Fruit fly (Drosophila melanogaster) whole organism, wandering third instar larva: Measurements from ENCODE around the gene CG15386.
A peak's percentile ranks its signal among the peaks of the same experiment; 100 is the strongest.

ENCODE experiments used
- Abd-B ChIP-seq: fragments of >200 bp; optimal IDR thresholded peaks from 2 replicates; lab custom pipeline; 2017; ENCODE audit warnings: missing biosample characterization, missing genetic modification characterization
- CG32264 ChIP-seq: fragments of 200-800 bp; sonication (Bioruptor generic); optimal IDR thresholded peaks from 2 replicates; lab custom pipeline; 2016; ENCODE audit warnings: missing biosample characterization, missing genetic modification characterization
- CG9705 ChIP-seq: fragments of 200-800 bp; sonication (Bioruptor generic); optimal IDR thresholded peaks from 2 replicates; lab custom pipeline; 2018; ENCODE audit warnings: missing biosample characterization, mild to moderate bottlenecking, missing genetic modification characterization
- CrebA ChIP-seq: fragments of 200-800 bp; sonication (Bioruptor generic); optimal IDR thresholded peaks from 2 replicates; lab custom pipeline; 2016; ENCODE audit warnings: missing biosample characterization, mild to moderate bottlenecking, missing genetic modification characterization, borderline replicate concordance
- Dfd ChIP-seq: fragments of >200 bp; optimal IDR thresholded peaks from 2 replicates; lab custom pipeline; 2017; ENCODE audit warnings: missing biosample characterization, missing genetic modification characterization
- Dif ChIP-seq: fragments of 200-275, 200-300 bp; sonication (Bioruptor generic); optimal IDR thresholded peaks from 2 replicates; lab custom pipeline; 2018; ENCODE audit warnings: missing biosample characterization, missing genetic modification characterization; ENCODE audit not compliant: partially characterized antibody
- GATAd ChIP-seq: sonication (Bioruptor generic); optimal IDR thresholded peaks from 2 replicates; lab custom pipeline; 2016; ENCODE audit warnings: missing biosample characterization, missing genetic modification characterization
- HLH106 ChIP-seq: fragments of 200-800 bp; optimal IDR thresholded peaks from 3 replicates; lab custom pipeline; 2019; ENCODE audit warnings: missing biosample characterization, mild to moderate bottlenecking, missing genetic modification characterization, moderate library complexity
- Hnf4 ChIP-seq: fragments of 200-800 bp; sonication (Bioruptor generic); optimal IDR thresholded peaks from 2 replicates; lab custom pipeline; 2016; ENCODE audit warnings: missing biosample characterization, mild to moderate bottlenecking, missing genetic modification characterization
- Hr78 ChIP-seq: fragments of >200 bp; optimal IDR thresholded peaks from 2 replicates; lab custom pipeline; 2017; ENCODE audit warnings: missing biosample characterization, missing genetic modification characterization
- Hr83 ChIP-seq: fragments of 200-300 bp; sonication (Bioruptor generic); optimal IDR thresholded peaks from 2 replicates; lab custom pipeline; 2016; ENCODE audit warnings: missing biosample characterization, mild to moderate bottlenecking, missing genetic modification characterization, moderate library complexity; ENCODE audit not compliant: poor library complexity, severe bottlenecking
- Jra ChIP-seq: sonication (Bioruptor generic); optimal IDR thresholded peaks from 2 replicates; lab custom pipeline; 2016; ENCODE audit warnings: missing biosample characterization, missing genetic modification characterization
- Mio ChIP-seq: sonication (Bioruptor generic); optimal IDR thresholded peaks from 2 replicates; lab custom pipeline; 2016; ENCODE audit warnings: missing biosample characterization, missing genetic modification characterization
- Myc ChIP-seq: fragments of >200 bp; optimal IDR thresholded peaks from 2 replicates; lab custom pipeline; 2017
- N ChIP-seq: fragments of >200 bp; optimal IDR thresholded peaks from 2 replicates; lab custom pipeline; 2018; ENCODE audit warnings: missing biosample characterization, missing external identifiers, missing genetic modification characterization
- OdsH ChIP-seq: fragments of 200-800 bp; sonication (Bioruptor generic); optimal IDR thresholded peaks from 2 replicates; lab custom pipeline; 2016; ENCODE audit warnings: missing biosample characterization, mild to moderate bottlenecking, missing genetic modification characterization
- Rel ChIP-seq, 2 experiments: fragments of 200-800 bp; sonication (Bioruptor generic) in 1 of 2; optimal IDR thresholded peaks; 2 replicates in 1 of 2; 3 replicates in 1 of 2; lab custom pipeline; 2016 to 2019; ENCODE audit warnings: mild to moderate bottlenecking in 2 of 2, missing biosample characterization in 2 of 2, missing genetic modification characterization in 2 of 2, moderate library complexity in 1 of 2
- Sp1 ChIP-seq: fragments of 200-800 bp; sonication (Bioruptor generic); optimal IDR thresholded peaks from 3 replicates; lab custom pipeline; 2019; ENCODE audit warnings: missing biosample characterization, mild to moderate bottlenecking, missing genetic modification characterization, moderate library complexity
- Vsx2 ChIP-seq: fragments of 200-300, 225-300 bp; sonication (Bioruptor generic); optimal IDR thresholded peaks from 2 replicates; lab custom pipeline; 2018; ENCODE audit warnings: missing biosample characterization, missing genetic modification characterization; ENCODE audit not compliant: partially characterized antibody
- br ChIP-seq: fragments of 200-800 bp; sonication (Bioruptor generic); optimal IDR thresholded peaks from 2 replicates; lab custom pipeline; 2016; ENCODE audit warnings: missing biosample characterization, missing genetic modification characterization
- brk ChIP-seq: fragments of 200-800 bp; sonication (Bioruptor generic); optimal IDR thresholded peaks from 2 replicates; lab custom pipeline; 2016; ENCODE audit warnings: missing biosample characterization, mild to moderate bottlenecking, missing genetic modification characterization
- dl ChIP-seq, 2 experiments: fragments of 175-275, 200-275 bp in 1 of 2; fragments of 200-275 bp in 1 of 2; sonication (Bioruptor generic); optimal IDR thresholded peaks; lab custom pipeline; 2018; ENCODE audit warnings: mild to moderate bottlenecking in 2 of 2, missing biosample characterization in 2 of 2, missing genetic modification characterization in 2 of 2, moderate library complexity in 2 of 2; ENCODE audit not compliant: partially characterized antibody in 2 of 2, insufficient read depth in 1 of 2
- dmrt93B ChIP-seq: fragments of 200-800 bp; sonication (Bioruptor generic); optimal IDR thresholded peaks from 2 replicates; lab custom pipeline; 2018; ENCODE audit warnings: missing biosample characterization, mild to moderate bottlenecking, missing genetic modification characterization
- dsf ChIP-seq: sonication (Bioruptor generic); optimal IDR thresholded peaks from 2 replicates; lab custom pipeline; 2016; ENCODE audit warnings: missing biosample characterization, missing genetic modification characterization, borderline replicate concordance
- ey ChIP-seq: fragments of 200-800 bp; sonication (Bioruptor generic); optimal IDR thresholded peaks from 2 replicates; lab custom pipeline; 2016; ENCODE audit warnings: missing biosample characterization, missing genetic modification characterization
- foxo ChIP-seq, 2 experiments: fragments of 200-800 bp; sonication (Bioruptor generic); optimal IDR thresholded peaks; 2 replicates in 1 of 2; 3 replicates in 1 of 2; lab custom pipeline; 2016 to 2017; ENCODE audit warnings: missing biosample characterization in 2 of 2, missing genetic modification characterization in 2 of 2
- fru ChIP-seq: fragments of 200-800 bp; sonication (Bioruptor generic); optimal IDR thresholded peaks from 3 replicates; lab custom pipeline; 2016; ENCODE audit warnings: missing biosample characterization, mild to moderate bottlenecking, missing genetic modification characterization
- h ChIP-seq: fragments of 200-800 bp; sonication (Bioruptor generic); optimal IDR thresholded peaks from 3 replicates; lab custom pipeline; 2016; ENCODE audit warnings: missing biosample characterization, mild to moderate bottlenecking, missing genetic modification characterization
- jim ChIP-seq: fragments of 175-275, 200-325 bp; sonication (Bioruptor generic); optimal IDR thresholded peaks from 2 replicates; lab custom pipeline; 2016; ENCODE audit warnings: missing biosample characterization, mild to moderate bottlenecking, missing genetic modification characterization
- lola ChIP-seq: fragments of >200 bp; optimal IDR thresholded peaks from 2 replicates; lab custom pipeline; 2017; ENCODE audit warnings: missing biosample characterization, missing genetic modification characterization
- pan ChIP-seq: fragments of >200 bp; optimal IDR thresholded peaks from 2 replicates; lab custom pipeline; 2017
- psq ChIP-seq: fragments of 200-800 bp; sonication (Bioruptor generic); optimal IDR thresholded peaks from 3 replicates; lab custom pipeline; 2017; ENCODE audit warnings: missing biosample characterization, mild to moderate bottlenecking, missing genetic modification characterization, moderate library complexity
- rgr ChIP-seq: fragments of 200-800 bp; sonication (Bioruptor generic); optimal IDR thresholded peaks from 3 replicates; lab custom pipeline; 2016; ENCODE audit warnings: missing biosample characterization, mild to moderate bottlenecking, missing genetic modification characterization
- sage ChIP-seq: fragments of 200-800 bp; sonication (Bioruptor generic); optimal IDR thresholded peaks from 2 replicates; lab custom pipeline; 2016; ENCODE audit warnings: missing biosample characterization, mild to moderate bottlenecking, missing genetic modification characterization
- sv ChIP-seq: fragments of 200-800 bp; sonication (Bioruptor generic); optimal IDR thresholded peaks from 3 replicates; lab custom pipeline; 2016; ENCODE audit warnings: missing biosample characterization, missing genetic modification characterization
- tai ChIP-seq: sonication (Bioruptor generic); optimal IDR thresholded peaks from 2 replicates; lab custom pipeline; 2016; ENCODE audit warnings: missing biosample characterization, missing genetic modification characterization
- usp ChIP-seq: fragments of >200 bp; optimal IDR thresholded peaks from 2 replicates; lab custom pipeline; 2017; ENCODE audit warnings: missing biosample characterization, missing genetic modification characterization
- woc ChIP-seq: sonication (Bioruptor generic); optimal IDR thresholded peaks from 2 replicates; lab custom pipeline; 2016; ENCODE audit warnings: missing biosample characterization, mild to moderate bottlenecking, missing genetic modification characterization

The CG15386 gene

dm6 chr2L:2202018-2202852, 14.8 kb downstream of the CG15386 start:
- TF ChIP-seq pan (lab: Kevin White, UChicago) (no peak), rgr (GFP tag; lab: Kevin White, UChicago) (peak; percentile 100), psq (GFP tag; lab: Kevin White, UChicago) (peak; percentile 99), usp (GFP tag; lab: Kevin White, UChicago) (no peak), dl (GFP tag; optimal IDR thresholded peaks at IDR 0.05; lab: Kevin White, UChicago; ENCODE audit: insufficient read depth in 1 of 2, partially characterized antibody in 2 of 2) (peak; percentile 74 to 82), dsf (GFP tag; lab: Kevin White, UChicago) (peak; percentile 98), Rel (GFP tag; optimal IDR thresholded peaks at IDR 0.05; lab: Kevin White, UChicago) (peak; percentile 100), Rel (tag; optimal IDR thresholded peaks at IDR 0.05; lab: Kevin White, UChicago) (peak; percentile 64), Jra (GFP tag; lab: Kevin White, UChicago) (peak; percentile 99), Hnf4 (GFP tag; lab: Kevin White, UChicago) (peak; percentile 100), Hr78 (no peak), brk (GFP tag; lab: Kevin White, UChicago) (peak; percentile 99), N (GFP tag; lab: Kevin White, UChicago) (peak; percentile 24), Abd-B (GFP tag; lab: Kevin White, UChicago) (peak; percentile 1), h (peak; percentile 100), br (GFP tag; lab: Kevin White, UChicago) (peak; percentile 100), ey (peak; percentile 100), CG9705 (GFP tag; lab: Kevin White, UChicago) (peak; percentile 98), Vsx2 (peak; percentile 87), Dfd (GFP tag; lab: Kevin White, UChicago) (no peak), woc (GFP tag; lab: Kevin White, UChicago) (peak; percentile 100), Hr83 (GFP tag; lab: Kevin White, UChicago) (peak; percentile 84), GATAd (no peak), Sp1 (GFP tag; lab: Kevin White, UChicago) (peak; percentile 100), tai (GFP tag; lab: Kevin White, UChicago) (peak; percentile 99), foxo (GFP tag; optimal IDR thresholded peaks at IDR 0.05; lab: Kevin White, UChicago) (peak; percentile 98 to 100), OdsH (peak; percentile 100), Mio (GFP tag; lab: Kevin White, UChicago) (peak; percentile 94), Dif (GFP tag; lab: Kevin White, UChicago) (peak; percentile 87), Myc (lab: Kevin White, UChicago) (no peak), HLH106 (tag; lab: Kevin White, UChicago) (peak; percentile 100), CG32264 (peak; percentile 99), sage (peak; percentile 99), dmrt93B (GFP tag; lab: Kevin White, UChicago) (peak; percentile 99), fru (GFP tag; lab: Kevin White, UChicago) (peak; percentile 100), jim (peak; percentile 54), CrebA (GFP tag; lab: Kevin White, UChicago) (peak; percentile 97), lola (GFP tag; lab: Kevin White, UChicago) (no peak), sv (GFP tag; lab: Kevin White, UChicago) (peak; percentile 97)
- TF ChIP-seq, all 38 proteins: peak for 31

DNA sequence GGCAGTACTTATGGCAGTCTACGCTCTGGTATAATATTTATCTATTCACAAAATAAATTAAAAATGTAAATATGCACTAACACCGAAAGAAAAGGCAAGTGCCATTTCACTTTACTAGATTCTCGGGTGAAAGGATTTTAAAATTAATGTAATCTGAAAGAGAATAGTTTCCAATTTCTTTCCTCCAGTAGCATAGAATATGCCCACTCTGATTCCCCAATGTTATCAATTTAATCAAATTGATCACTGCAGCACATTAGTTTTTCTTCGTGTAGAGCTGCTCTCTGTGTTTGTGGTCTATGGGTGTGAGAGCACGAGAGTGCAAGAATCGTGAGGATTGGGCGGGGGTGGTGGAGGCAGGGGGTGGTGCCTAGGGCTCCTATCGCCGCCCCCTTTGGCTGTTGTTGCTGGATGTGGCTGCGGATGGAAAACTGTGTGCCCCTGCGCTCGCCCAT, 15.9 kb downstream of the CG15386 start:
- TF ChIP-seq Dfd (GFP tag; lab: Kevin White, UChicago) (no peak), lola (GFP tag; lab: Kevin White, UChicago) (no peak), rgr (GFP tag; lab: Kevin White, UChicago) (peak; percentile 78), ey (peak; percentile 78), Myc (lab: Kevin White, UChicago) (no peak), Sp1 (GFP tag; lab: Kevin White, UChicago) (peak; percentile 78), Hnf4 (GFP tag; lab: Kevin White, UChicago) (peak; percentile 65), woc (GFP tag; lab: Kevin White, UChicago) (peak; percentile 24), dl (GFP tag; optimal IDR thresholded peaks at IDR 0.05; lab: Kevin White, UChicago; ENCODE audit: insufficient read depth in 1 of 2, partially characterized antibody in 2 of 2) (no peak), CrebA (GFP tag; lab: Kevin White, UChicago) (peak; percentile 7), HLH106 (tag; lab: Kevin White, UChicago) (peak; percentile 74), Mio (GFP tag; lab: Kevin White, UChicago) (no peak), Jra (GFP tag; lab: Kevin White, UChicago) (no peak), sage (peak; percentile 61), Abd-B (GFP tag; lab: Kevin White, UChicago) (no peak), foxo (GFP tag; optimal IDR thresholded peaks at IDR 0.05; lab: Kevin White, UChicago) (peak in 1 of 2 experiments; percentile 82), N (GFP tag; lab: Kevin White, UChicago) (no peak), tai (GFP tag; lab: Kevin White, UChicago) (peak; percentile 51), brk (GFP tag; lab: Kevin White, UChicago) (peak; percentile 47), br (GFP tag; lab: Kevin White, UChicago) (peak; percentile 76), GATAd (no peak), psq (GFP tag; lab: Kevin White, UChicago) (peak; percentile 48), CG9705 (GFP tag; lab: Kevin White, UChicago) (peak; percentile 25), Vsx2 (no peak), dsf (GFP tag; lab: Kevin White, UChicago) (no peak), jim (no peak), Dif (GFP tag; lab: Kevin White, UChicago) (no peak), h (peak; percentile 85), dmrt93B (GFP tag; lab: Kevin White, UChicago) (peak; percentile 58), CG32264 (peak; percentile 72), fru (GFP tag; lab: Kevin White, UChicago) (peak; percentile 76), usp (GFP tag; lab: Kevin White, UChicago) (no peak), pan (lab: Kevin White, UChicago) (no peak), Hr78 (no peak), sv (GFP tag; lab: Kevin White, UChicago) (peak; percentile 64), Hr83 (GFP tag; lab: Kevin White, UChicago) (no peak), OdsH (peak; percentile 73)
